Worm (Caenorhabditis elegans) whole organism, L4 larva: ENCODE data around the gene C45H4.18.
A peak's percentile ranks its signal among the peaks of the same experiment; 100 is the strongest.

ENCODE experiments used
- D1046.2 ChIP-seq: fragments of 200-800 bp; sonication (Bioruptor generic); IDR thresholded peaks from 2 replicates; pipeline ENCODE4 v1.3.6; 2022; ENCODE audit warnings: missing genetic modification characterization, missing compliant biosample characterization
- ama-1 ChIP-seq: fragments of 150-350 bp; optimal IDR thresholded peaks from 2 replicates; lab custom pipeline; 2014; ENCODE audit warnings: inconsistent platforms, mixed read lengths
- ceh-28 ChIP-seq: fragments of 150-350 bp; optimal IDR thresholded peaks from 2 replicates; lab custom pipeline; 2014; ENCODE audit warnings: missing biosample characterization, missing genetic modification reagents, missing genetic modification characterization
- cey-2 ChIP-seq: sonication (generic microtip); optimal IDR thresholded peaks from 3 replicates; lab custom pipeline; 2017; ENCODE audit warnings: missing genetic modification characterization, mild to moderate bottlenecking, missing compliant biosample characterization, antibody characterized with exemption, borderline replicate concordance; ENCODE audit not compliant: insufficient read depth
- egl-27 ChIP-seq: sonication (generic microtip); optimal IDR thresholded peaks from 3 replicates; lab custom pipeline; 2017; ENCODE audit warnings: missing biosample characterization, missing genetic modification reagents, missing genetic modification characterization
- lin-15B ChIP-seq: fragments of 150-350 bp; sonication (generic microtip); optimal IDR thresholded peaks from 3 replicates; lab custom pipeline; 2014; ENCODE audit warnings: missing biosample characterization, missing genetic modification characterization
- mdl-1 ChIP-seq, 2 experiments: fragments of 150-350 bp in 1 of 2; sonication (generic microtip) in 1 of 2; optimal IDR thresholded peaks; 2 replicates each; lab custom pipeline; 2014 to 2017; ENCODE audit warnings: missing biosample characterization in 2 of 2, missing genetic modification characterization in 2 of 2
- nhr-237 ChIP-seq: sonication (generic microtip); optimal IDR thresholded peaks from 2 replicates; lab custom pipeline; 2017; ENCODE audit warnings: missing biosample characterization, missing genetic modification characterization
- unc-62 ChIP-seq, 3 experiments: fragments of 150-350 bp in 1 of 3; sonication (generic microtip); optimal IDR thresholded peaks in 2 of 3; peaks in 1 of 3; 1 replicate in 1 of 3; 2 replicates in 2 of 3; lab custom pipeline; 2014 to 2017; ENCODE audit warnings: missing biosample characterization in 3 of 3, missing genetic modification characterization in 3 of 3, missing genetic modification reagents in 3 of 3, missing genotype in 1 of 3

- TF ChIP-seq ceh-28 (tag; lab: Kevin White, UChicago) (no peak), ama-1 (no peak), egl-27 (tag; lab: Kevin White, UChicago) (no peak), cey-2 (tag; lab: Kevin White, UChicago) (no peak), lin-15B (tag; lab: Kevin White, UChicago) (no peak), D1046.2 (GFP tag; lab: Robert Waterston, UW) (no peak), unc-62 (GFP tag; optimal IDR thresholded peaks at IDR 0.05 in 1 of 2; lab: Kevin White, UChicago) (no peak), unc-62 (tag; optimal IDR thresholded peaks at IDR 0.05; lab: Kevin White, UChicago) (no peak), nhr-237 (tag; lab: Kevin White, UChicago) (no peak), mdl-1 (tag; optimal IDR thresholded peaks at IDR 0.05; lab: Kevin White, UChicago) (peak in 1 of 2 experiments; percentile 49)
Measured at ce11 chrV:2218803-2219202, 43.5 kb downstream of the C45H4.18 start, which contains the start of gene nhr-56.
